Worm (Caenorhabditis elegans) whole organism, late embryonic: ENCODE results near the gene srx-112.

Experiments used
- C38D4.7 ChIP-seq: fragments of 200-800 bp; sonication (Bioruptor generic); optimal IDR thresholded peaks from 2 replicates; lab custom pipeline; 2018; ENCODE audit warnings: mild to moderate bottlenecking, missing genetic modification characterization, moderate library complexity, missing compliant biosample characterization
- F13H6.1 ChIP-seq: sonication (generic microtip); optimal IDR thresholded peaks from 2 replicates; lab custom pipeline; 2016; ENCODE audit warnings: missing genetic modification characterization, missing compliant biosample characterization
- K02D7.2 ChIP-seq: sonication (generic microtip); optimal IDR thresholded peaks from 2 replicates; lab custom pipeline; 2017; ENCODE audit warnings: mild to moderate bottlenecking, missing genetic modification characterization, missing compliant biosample characterization
- K09A11.1 ChIP-seq: sonication (generic microtip); optimal IDR thresholded peaks from 2 replicates; lab custom pipeline; 2017; ENCODE audit warnings: antibody characterized with exemption, mild to moderate bottlenecking, missing genetic modification characterization, missing compliant biosample characterization; ENCODE audit not compliant: insufficient read depth
- ama-1 ChIP-seq: fragments of 150-350 bp; optimal IDR thresholded peaks from 2 replicates; lab custom pipeline; 2014
- ceh-14 ChIP-seq: sonication (generic microtip); optimal IDR thresholded peaks from 2 replicates; lab custom pipeline; 2016; ENCODE audit warnings: missing genotype, missing genetic modification characterization, missing compliant biosample characterization
- ceh-18 ChIP-seq: sonication (generic microtip); optimal IDR thresholded peaks from 2 replicates; lab custom pipeline; 2016; ENCODE audit warnings: missing genetic modification characterization, missing compliant biosample characterization
- ceh-19 ChIP-seq: fragments of 200-800 bp; sonication (Bioruptor generic); optimal IDR thresholded peaks from 2 replicates; lab custom pipeline; 2018; ENCODE audit warnings: mild to moderate bottlenecking, missing genetic modification characterization, missing compliant biosample characterization
- ceh-2 ChIP-seq: sonication (generic microtip); optimal IDR thresholded peaks from 2 replicates; lab custom pipeline; 2016; ENCODE audit warnings: missing genotype, missing genetic modification characterization, missing compliant biosample characterization
- ceh-24 ChIP-seq: sonication (generic microtip); optimal IDR thresholded peaks from 2 replicates; lab custom pipeline; 2016; ENCODE audit warnings: mild to moderate bottlenecking, missing genetic modification characterization, missing compliant biosample characterization
- ceh-30 ChIP-seq: fragments of 150-350 bp; optimal IDR thresholded peaks from 2 replicates; lab custom pipeline; 2014; ENCODE audit warnings: missing biosample characterization, missing genetic modification characterization
- ceh-31 ChIP-seq: sonication (generic microtip); optimal IDR thresholded peaks from 2 replicates; lab custom pipeline; 2016; ENCODE audit warnings: missing genetic modification characterization, missing compliant biosample characterization
- ceh-48 ChIP-seq: sonication (generic microtip); optimal IDR thresholded peaks from 2 replicates; lab custom pipeline; 2016; ENCODE audit warnings: missing genetic modification characterization, inconsistent platforms, missing compliant biosample characterization
- ceh-6 ChIP-seq: fragments of 200-800 bp; sonication (Bioruptor generic); optimal IDR thresholded peaks from 2 replicates; lab custom pipeline; 2018; ENCODE audit warnings: mild to moderate bottlenecking, missing genetic modification characterization, missing compliant biosample characterization
- ceh-9 ChIP-seq: sonication (generic microtip); optimal IDR thresholded peaks from 2 replicates; lab custom pipeline; 2016; ENCODE audit warnings: mild to moderate bottlenecking, missing genetic modification characterization, inconsistent platforms, missing compliant biosample characterization
- che-1 ChIP-seq: sonication (generic microtip); optimal IDR thresholded peaks from 2 replicates; lab custom pipeline; 2016; ENCODE audit warnings: mild to moderate bottlenecking, missing genetic modification characterization, missing compliant biosample characterization
- dve-1 ChIP-seq: sonication (generic microtip); optimal IDR thresholded peaks from 2 replicates; lab custom pipeline; 2017; ENCODE audit warnings: antibody characterized with exemption, mild to moderate bottlenecking, missing genetic modification characterization, missing compliant biosample characterization
- elt-2 ChIP-seq: sonication (generic microtip); optimal IDR thresholded peaks from 2 replicates; lab custom pipeline; 2016; ENCODE audit warnings: missing genetic modification reagents, missing genetic modification characterization, missing compliant biosample characterization
- ets-4 ChIP-seq: sonication (generic microtip); optimal IDR thresholded peaks from 2 replicates; lab custom pipeline; 2016; ENCODE audit warnings: missing genetic modification characterization, missing compliant biosample characterization
- fax-1 ChIP-seq: sonication (generic microtip); optimal IDR thresholded peaks from 2 replicates; lab custom pipeline; 2016; ENCODE audit warnings: missing genotype, missing genetic modification characterization, missing compliant biosample characterization
- fkh-10 ChIP-seq: fragments of 150-350 bp; optimal IDR thresholded peaks from 2 replicates; lab custom pipeline; 2014; ENCODE audit warnings: missing biosample characterization, missing genetic modification reagents, missing genetic modification characterization
- fkh-6 ChIP-seq: sonication (generic microtip); optimal IDR thresholded peaks from 2 replicates; lab custom pipeline; 2016; ENCODE audit warnings: missing genetic modification characterization, missing compliant biosample characterization
- gmeb-2 ChIP-seq: sonication (generic microtip); optimal IDR thresholded peaks from 2 replicates; lab custom pipeline; 2016; ENCODE audit warnings: missing genetic modification characterization, inconsistent platforms, missing compliant biosample characterization
- hlh-13 ChIP-seq: fragments of 200-800 bp; sonication (Bioruptor generic); optimal IDR thresholded peaks from 2 replicates; lab custom pipeline; 2018; ENCODE audit warnings: mild to moderate bottlenecking, missing genetic modification characterization, missing compliant biosample characterization
- hlh-15 ChIP-seq: sonication (generic microtip); optimal IDR thresholded peaks from 2 replicates; lab custom pipeline; 2016; ENCODE audit warnings: missing genetic modification characterization, missing compliant biosample characterization
- hlh-30 ChIP-seq: sonication (generic microtip); optimal IDR thresholded peaks from 2 replicates; lab custom pipeline; 2017; ENCODE audit warnings: antibody characterized with exemption, missing genetic modification characterization, missing compliant biosample characterization; ENCODE audit not compliant: insufficient read depth
- lim-6 ChIP-seq: sonication (generic microtip); optimal IDR thresholded peaks from 2 replicates; lab custom pipeline; 2016; ENCODE audit warnings: missing genetic modification characterization, missing compliant biosample characterization
- lin-11 ChIP-seq: fragments of 200-800 bp; sonication (Bioruptor generic); optimal IDR thresholded peaks from 2 replicates; lab custom pipeline; 2018; ENCODE audit warnings: mild to moderate bottlenecking, missing genetic modification characterization, missing compliant biosample characterization
- madf-2 ChIP-seq: sonication (generic microtip); optimal IDR thresholded peaks from 2 replicates; lab custom pipeline; 2017; ENCODE audit warnings: missing genetic modification characterization, missing compliant biosample characterization
- mec-3 ChIP-seq: sonication (generic microtip); optimal IDR thresholded peaks from 2 replicates; lab custom pipeline; 2016; ENCODE audit warnings: borderline replicate concordance, missing genetic modification characterization, missing compliant biosample characterization
- nfya-1 ChIP-seq: sonication (generic microtip); optimal IDR thresholded peaks from 2 replicates; lab custom pipeline; 2017; ENCODE audit warnings: missing genetic modification characterization, mild to moderate bottlenecking, missing compliant biosample characterization, antibody characterized with exemption, moderate library complexity
- nhr-11 ChIP-seq: fragments of 150-350 bp; optimal IDR thresholded peaks from 2 replicates; lab custom pipeline; 2014; ENCODE audit warnings: missing biosample characterization, missing genetic modification characterization
- nhr-232 ChIP-seq: sonication (generic microtip); optimal IDR thresholded peaks from 2 replicates; lab custom pipeline; 2016; ENCODE audit warnings: missing genetic modification characterization, missing compliant biosample characterization
- npax-4 ChIP-seq: sonication (generic microtip); optimal IDR thresholded peaks from 2 replicates; lab custom pipeline; 2016; ENCODE audit warnings: missing genetic modification characterization, missing compliant biosample characterization
- odd-2 ChIP-seq: sonication (generic microtip); optimal IDR thresholded peaks from 2 replicates; lab custom pipeline; 2017; ENCODE audit warnings: antibody characterized with exemption, mild to moderate bottlenecking, missing genetic modification characterization, missing compliant biosample characterization
- pag-3 ChIP-seq: sonication (generic microtip); optimal IDR thresholded peaks from 2 replicates; lab custom pipeline; 2016; ENCODE audit warnings: missing compliant biosample characterization, missing genetic modification characterization, borderline replicate concordance
- pat-9 ChIP-seq: fragments of 200-800 bp; sonication (Bioruptor generic); optimal IDR thresholded peaks from 2 replicates; lab custom pipeline; 2018; ENCODE audit warnings: mild to moderate bottlenecking, missing genetic modification characterization, moderate library complexity, missing compliant biosample characterization
- pax-1 ChIP-seq: fragments of 150-350 bp; optimal IDR thresholded peaks from 2 replicates; lab custom pipeline; 2014; ENCODE audit warnings: missing biosample characterization, missing genetic modification characterization
- pha-2 ChIP-seq: sonication (generic microtip); optimal IDR thresholded peaks from 2 replicates; lab custom pipeline; 2017; ENCODE audit warnings: mild to moderate bottlenecking, missing genetic modification characterization, missing compliant biosample characterization
- pha-4 ChIP-seq: fragments of 150-350 bp; optimal IDR thresholded peaks from 2 replicates; lab custom pipeline; 2018; ENCODE audit warnings: missing biosample characterization, missing genetic modification reagents, missing genetic modification characterization
- pqm-1 ChIP-seq: sonication (generic microtip); optimal IDR thresholded peaks from 2 replicates; lab custom pipeline; 2016; ENCODE audit warnings: missing genetic modification characterization, missing compliant biosample characterization
- pros-1 ChIP-seq: fragments of 150-350 bp; optimal IDR thresholded peaks from 2 replicates; lab custom pipeline; 2014; ENCODE audit warnings: missing biosample characterization, missing genetic modification reagents, missing genetic modification characterization
- sdc-2 ChIP-seq: sonication (generic microtip); optimal IDR thresholded peaks from 2 replicates; lab custom pipeline; 2016; ENCODE audit warnings: missing genotype, missing genetic modification characterization, missing compliant biosample characterization
- sox-2 ChIP-seq: fragments of 200-800 bp; sonication (Bioruptor generic); IDR thresholded peaks from 2 replicates; pipeline ENCODE4 v1.3.6; 2022; ENCODE audit warnings: missing genetic modification reagents, missing genetic modification characterization, missing compliant biosample characterization
- syd-9 ChIP-seq: sonication (generic microtip); optimal IDR thresholded peaks from 2 replicates; lab custom pipeline; 2016; ENCODE audit warnings: mild to moderate bottlenecking, missing genetic modification characterization, moderate library complexity, missing compliant biosample characterization
- tbx-2 ChIP-seq: sonication (generic microtip); optimal IDR thresholded peaks from 2 replicates; lab custom pipeline; 2016; ENCODE audit warnings: missing genetic modification characterization, missing compliant biosample characterization
- tbx-7 ChIP-seq: sonication (generic microtip); optimal IDR thresholded peaks from 2 replicates; lab custom pipeline; 2016; ENCODE audit warnings: missing genotype, missing genetic modification characterization, missing compliant biosample characterization
- ttx-3 ChIP-seq: sonication (generic microtip); optimal IDR thresholded peaks from 2 replicates; lab custom pipeline; 2016; ENCODE audit warnings: missing genetic modification reagents, missing genetic modification characterization, missing compliant biosample characterization
- unc-3 ChIP-seq, 2 experiments: fragments of 200-800 bp in 1 of 2; sonication (Bioruptor generic) in 1 of 2; sonication (generic microtip) in 1 of 2; conservative IDR thresholded peaks in 1 of 2; optimal IDR thresholded peaks in 1 of 2; 2 replicates each; pipeline versions ENCODE4 v1.3.6 to Lab custom; 2016 to 2022; ENCODE audit warnings: missing compliant biosample characterization in 2 of 2, missing genetic modification characterization in 2 of 2, missing genetic modification reagents in 1 of 2
- unc-42 ChIP-seq: sonication (generic microtip); optimal IDR thresholded peaks from 2 replicates; lab custom pipeline; 2016; ENCODE audit warnings: missing genotype, missing genetic modification characterization, missing compliant biosample characterization
- unc-55 ChIP-seq: sonication (generic microtip); optimal IDR thresholded peaks from 2 replicates; lab custom pipeline; 2017; ENCODE audit warnings: missing biosample characterization, missing genetic modification reagents, missing genetic modification characterization
- unc-86 ChIP-seq: sonication (generic microtip); optimal IDR thresholded peaks from 2 replicates; lab custom pipeline; 2016; ENCODE audit warnings: missing genetic modification characterization, missing compliant biosample characterization
- zip-5 ChIP-seq: sonication (generic microtip); optimal IDR thresholded peaks from 2 replicates; lab custom pipeline; 2016; ENCODE audit warnings: missing genetic modification characterization, missing compliant biosample characterization
- ztf-16 ChIP-seq: sonication (generic microtip); optimal IDR thresholded peaks from 2 replicates; lab custom pipeline; 2017; ENCODE audit warnings: missing genetic modification characterization, missing compliant biosample characterization

The srx-112 gene

DNA sequence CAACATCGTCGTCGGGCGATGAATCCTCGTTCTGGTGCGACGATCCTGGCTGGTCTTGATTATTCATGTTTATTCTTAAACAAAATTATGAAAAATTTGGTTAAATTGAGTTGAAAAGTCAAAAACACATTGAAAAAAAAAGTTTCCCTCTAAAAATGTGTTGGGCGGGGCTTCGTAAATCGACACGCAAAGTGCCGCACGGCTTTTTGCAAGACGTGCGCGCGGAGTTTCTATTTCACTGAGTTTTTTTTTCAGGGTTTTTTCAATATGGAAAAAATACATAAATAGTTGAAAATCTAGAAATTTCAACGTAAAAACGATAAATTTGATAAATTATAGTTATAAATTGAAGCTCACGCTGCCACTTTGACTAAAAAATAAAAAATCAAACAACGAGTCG, 43.7 kb upstream of the srx-112 start, which contains the start of gene F54D10.5:
TSS of gene F54D10.5 (minus strand) at position 74 of the 400 bp plus-strand sequence.
- TF ChIP-seq odd-2 (tag; lab: Kevin White, UChicago) = no peak
- no peak for TF ChIP-seq madf-2 (tag; lab: Kevin White, UChicago)
- TF ChIP-seq ceh-2 = no peak
- no peak for TF ChIP-seq pat-9 (tag; lab: Kevin White, UChicago)
- TF ChIP-seq ceh-19 = no peak
- TF ChIP-seq ttx-3 (tag; lab: Kevin White, UChicago) = peak; percentile 36
- peak; percentile 53 for TF ChIP-seq ceh-31
- TF ChIP-seq sdc-2 (tag; lab: Kevin White, UChicago) = no peak
- no peak for TF ChIP-seq pag-3
- no peak for TF ChIP-seq fkh-6 (tag; lab: Kevin White, UChicago)
- no peak for TF ChIP-seq ztf-16 (tag; lab: Kevin White, UChicago)
- TF ChIP-seq pha-4 (tag; lab: Kevin White, UChicago) = no peak
- peak; percentile 78 for TF ChIP-seq elt-2 (tag; lab: Kevin White, UChicago)
- TF ChIP-seq hlh-15 = no peak
- no peak for TF ChIP-seq ceh-6 (GFP tag; lab: Kevin White, UChicago)
- peak; percentile 30 for TF ChIP-seq pax-1
- no peak for TF ChIP-seq ceh-30
- no peak for TF ChIP-seq fkh-10 (GFP tag; lab: Kevin White, UChicago)
- peak; percentile 70 for TF ChIP-seq nfya-1
- no peak for TF ChIP-seq sox-2 (GFP tag; lab: Robert Waterston, UW)
- no peak for TF ChIP-seq pqm-1 (tag; lab: Kevin White, UChicago)
- no peak for TF ChIP-seq ets-4 (tag; lab: Kevin White, UChicago)
- no peak for TF ChIP-seq syd-9
- no peak for TF ChIP-seq tbx-7 (tag; lab: Kevin White, UChicago)
- no peak for TF ChIP-seq lim-6
- TF ChIP-seq K02D7.2 (tag; lab: Kevin White, UChicago) = peak; percentile 45
- TF ChIP-seq hlh-30 (tag; lab: Kevin White, UChicago) = no peak
- no peak for TF ChIP-seq hlh-13 (GFP tag; lab: Kevin White, UChicago)
- TF ChIP-seq lin-11 (tag; lab: Kevin White, UChicago) = no peak
- no peak for TF ChIP-seq nhr-232
- no peak for TF ChIP-seq npax-4 (tag; lab: Kevin White, UChicago)
- TF ChIP-seq K09A11.1 (tag; lab: Kevin White, UChicago) = peak; percentile 32
- TF ChIP-seq unc-86 (tag; lab: Kevin White, UChicago) = peak; percentile 45
- no peak for TF ChIP-seq pros-1 (tag; lab: Kevin White, UChicago)
- no peak for TF ChIP-seq che-1 (tag; lab: Kevin White, UChicago)
- TF ChIP-seq zip-5 = no peak
- no peak for TF ChIP-seq mec-3
- peak; percentile 32 for TF ChIP-seq ceh-18 (tag; lab: Kevin White, UChicago)
- TF ChIP-seq dve-1 (tag; lab: Kevin White, UChicago) = no peak
- TF ChIP-seq ceh-14 = no peak
- no peak for TF ChIP-seq gmeb-2 (tag; lab: Kevin White, UChicago)
- TF ChIP-seq nhr-11 = no peak
- TF ChIP-seq ceh-48 (tag; lab: Kevin White, UChicago) = no peak
- no peak for TF ChIP-seq pha-2 (tag; lab: Kevin White, UChicago)
- peak; percentile 6 for TF ChIP-seq unc-42 (tag; lab: Kevin White, UChicago)
- no peak for TF ChIP-seq unc-55 (GFP tag; lab: Kevin White, UChicago)
- no peak for TF ChIP-seq unc-3 (GFP tag; conservative IDR thresholded peaks at IDR 0.05; lab: Robert Waterston, UW)
- TF ChIP-seq unc-3 (tag; optimal IDR thresholded peaks at IDR 0.05; lab: Kevin White, UChicago) = no peak
- peak; percentile 74 for TF ChIP-seq tbx-2 (tag; lab: Kevin White, UChicago)
- TF ChIP-seq C38D4.7 (GFP tag; lab: Kevin White, UChicago) = no peak
- TF ChIP-seq F13H6.1 (tag; lab: Kevin White, UChicago) = no peak
- no peak for TF ChIP-seq ceh-24 (tag; lab: Kevin White, UChicago)
- no peak for TF ChIP-seq ceh-9 (tag; lab: Kevin White, UChicago)
- TF ChIP-seq ama-1 (lab: Kevin White, UChicago) = no peak
- no peak for TF ChIP-seq fax-1
